Fruit fly (Drosophila melanogaster) whole organism, pupa: Measurements from ENCODE around the gene Dr.

Experiments
- CG12605 ChIP-seq: fragments of 200-800 bp; sonication (Bioruptor generic); IDR thresholded peaks from 2 replicates; pipeline ENCODE4 v1.3.6; 2022; ENCODE audit warnings: missing biosample characterization, missing genetic modification characterization
- CG14655 ChIP-seq: fragments of 200-800 bp; sonication (Bioruptor generic); optimal IDR thresholded peaks from 3 replicates; lab custom pipeline; 2017; ENCODE audit warnings: mild to moderate bottlenecking, missing biosample characterization, missing genetic modification reagents, missing genetic modification characterization
- CG32121 ChIP-seq: fragments of 200-800 bp; sonication (Bioruptor generic); IDR thresholded peaks from 2 replicates; pipeline ENCODE4 v1.3.6; 2022; ENCODE audit warnings: missing biosample characterization, missing genetic modification characterization
- CG34367 ChIP-seq: fragments of 200-800 bp; sonication (Bioruptor generic); optimal IDR thresholded peaks from 2 replicates; lab custom pipeline; 2018; ENCODE audit warnings: missing biosample characterization, mild to moderate bottlenecking, missing genetic modification characterization
- CG8159 ChIP-seq: fragments of 200-800 bp; sonication (Bioruptor generic); optimal IDR thresholded peaks from 3 replicates; lab custom pipeline; 2018; ENCODE audit warnings: missing biosample characterization, mild to moderate bottlenecking, missing genetic modification characterization, moderate library complexity
- CG9948 ChIP-seq: fragments of 200-800 bp; sonication (Bioruptor generic); optimal IDR thresholded peaks from 2 replicates; lab custom pipeline; 2018; ENCODE audit warnings: missing biosample characterization, mild to moderate bottlenecking, missing genetic modification characterization, moderate library complexity
- D1 ChIP-seq: fragments of 200-800 bp; sonication (Bioruptor generic); optimal IDR thresholded peaks from 2 replicates; lab custom pipeline; 2018; ENCODE audit warnings: missing biosample characterization, mild to moderate bottlenecking, missing genetic modification characterization, moderate library complexity
- EcR ChIP-seq: fragments of 200-800 bp; sonication (Bioruptor generic); optimal IDR thresholded peaks from 3 replicates; lab custom pipeline; 2019; ENCODE audit warnings: missing biosample characterization, missing genetic modification characterization, mild to moderate bottlenecking, moderate library complexity, missing genetic modification reagents
- Ets98B ChIP-seq: fragments of 200-800 bp; sonication (Bioruptor generic); IDR thresholded peaks from 2 replicates; pipeline ENCODE4 v1.3.6; 2022; ENCODE audit warnings: missing biosample characterization, missing genetic modification characterization
- Pif1B ChIP-seq: fragments of 200-800 bp; sonication (Bioruptor generic); optimal IDR thresholded peaks from 3 replicates; lab custom pipeline; 2016; ENCODE audit warnings: missing biosample characterization, missing genetic modification characterization
- Snoo ChIP-seq: fragments of 200-800 bp; sonication (Bioruptor generic); optimal IDR thresholded peaks from 3 replicates; lab custom pipeline; 2017; ENCODE audit warnings: missing biosample characterization, mild to moderate bottlenecking, missing genetic modification characterization, inconsistent platforms
- fd96Ca ChIP-seq: fragments of 200-800 bp; sonication (Bioruptor generic); IDR thresholded peaks from 3 replicates; pipeline ENCODE4 v1.3.6; 2022; ENCODE audit warnings: missing biosample characterization, missing genetic modification characterization
- gl ChIP-seq: fragments of 200-800 bp; sonication (Bioruptor generic); optimal IDR thresholded peaks from 2 replicates; lab custom pipeline; 2018; ENCODE audit warnings: missing biosample characterization, mild to moderate bottlenecking, missing genetic modification characterization
- rn ChIP-seq: fragments of 200-800 bp; sonication (Bioruptor generic); IDR thresholded peaks from 2 replicates; pipeline ENCODE4 v1.3.6; 2022; ENCODE audit warnings: missing biosample characterization, missing genetic modification characterization

dm6 chr3R:29584266-29584665 lies 28.1 kb downstream of the Dr start:
- TF ChIP-seq Pif1B (GFP tag; lab: Kevin White, UChicago): no peak
- TF ChIP-seq CG32121 (GFP tag; lab: Robert Waterston, UW): no peak
- TF ChIP-seq CG14655: no peak
- no peak for TF ChIP-seq EcR (GFP tag; lab: Kevin White, UChicago)
- TF ChIP-seq CG12605: no peak
- TF ChIP-seq CG34367: no peak
- TF ChIP-seq Snoo (tag; lab: Kevin White, UChicago): no peak
- no peak for TF ChIP-seq CG9948 (tag; lab: Kevin White, UChicago)
- no peak for TF ChIP-seq CG8159 (tag; lab: Kevin White, UChicago)
- TF ChIP-seq D1 (tag; lab: Kevin White, UChicago): no peak
- TF ChIP-seq rn: no peak
- 0 out of 2 replicates have a peak, but pooled peaks have one; percentile 8 for TF ChIP-seq Ets98B (GFP tag; lab: Robert Waterston, UW)
- TF ChIP-seq fd96Ca (GFP tag; lab: Robert Waterston, UW): 0 out of 3 replicates have a peak, but pooled peaks have one; percentile 44
- TF ChIP-seq gl: no peak
